Fruit fly (Drosophila melanogaster): ENCODE measurements around the gene Arr2.

Gene Arr2

DNA sequence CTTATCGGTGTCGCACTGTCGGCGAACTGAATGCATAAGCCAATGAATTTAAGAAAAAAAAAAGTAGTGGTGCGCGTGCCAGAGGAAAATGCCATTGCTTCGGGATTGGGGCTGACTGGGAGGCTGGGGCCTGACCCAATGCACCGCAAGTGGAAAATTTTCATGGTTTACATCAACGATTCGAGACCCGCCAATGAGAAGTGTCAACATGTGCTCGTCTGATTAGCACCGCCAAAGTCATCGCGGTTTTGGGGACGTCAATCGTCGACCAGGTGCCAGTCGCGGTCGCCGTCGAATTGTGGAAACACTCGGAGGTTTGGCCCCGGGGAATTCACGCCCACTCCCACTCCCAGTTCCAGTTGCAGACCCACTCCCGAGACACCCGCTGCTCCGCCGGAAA is 35.0 kb upstream of the Arr2 start (continued):
- TF ChIP-seq E2f1 (GFP tag; IDR thresholded peaks at IDR 0.05) (no peak), gsb-n (tag; optimal IDR thresholded peaks at IDR 0.05) (no peak), CoRest (tag; optimal IDR thresholded peaks at IDR 0.05) (no peak), HmgD (GFP tag; optimal IDR thresholded peaks at IDR 0.05) (no peak), CG8944 (GFP tag; optimal IDR thresholded peaks at IDR 0.05) (no peak), zfh2 (GFP tag; optimal IDR thresholded peaks at IDR 0.05) (no peak), CG7786 (GFP tag; optimal IDR thresholded peaks at IDR 0.05) (no peak), Hr39 (optimal IDR thresholded peaks at IDR 0.05) (no peak), otp (GFP tag; IDR thresholded peaks at IDR 0.05) (peak; percentile 91; the same call in 2 of the 3 replicates), GATAe (GFP tag; conservative IDR thresholded peaks at IDR 0.05) (no peak), dimm (GFP tag; IDR thresholded peaks at IDR 0.05) (no peak), prd (optimal IDR thresholded peaks at IDR 0.05) (no peak), prd (GFP tag; IDR thresholded peaks at IDR 0.05) (no peak), zf30C (GFP tag; optimal IDR thresholded peaks at IDR 0.05) (no peak), ATbp (GFP tag; optimal IDR thresholded peaks at IDR 0.05) (peak; percentile 80), fd64A (GFP tag; optimal IDR thresholded peaks at IDR 0.05) (peak; percentile 11), fu2 (GFP tag; optimal IDR thresholded peaks at IDR 0.05) (no peak), fd3F (GFP tag; optimal IDR thresholded peaks at IDR 0.05) (no peak), CG9932 (GFP tag; IDR thresholded peaks at IDR 0.05) (peak; percentile 43; the same call in 1 of the 2 replicates), tx (GFP tag; optimal IDR thresholded peaks at IDR 0.05) (no peak), bbx (GFP tag; IDR thresholded peaks at IDR 0.05; ENCODE audit: partially characterized antibody) (no peak), CG11504 (tag; optimal IDR thresholded peaks at IDR 0.05) (no peak), fd102C (GFP tag; optimal IDR thresholded peaks at IDR 0.05) (no peak), C15 (GFP tag; IDR thresholded peaks at IDR 0.05) (no peak), Doc2 (GFP tag; IDR thresholded peaks at IDR 0.05) (no peak), phol (tag; optimal IDR thresholded peaks at IDR 0.05) (no peak), Vsx1 (GFP tag; optimal IDR thresholded peaks at IDR 0.05) (no peak), inv (GFP tag; IDR thresholded peaks at IDR 0.05; ENCODE audit: partially characterized antibody) (no peak), Chrac-16 (GFP tag; optimal IDR thresholded peaks at IDR 0.05) (no peak), CG11247 (GFP tag; IDR thresholded peaks at IDR 0.05) (no peak), lilli (GFP tag; optimal IDR thresholded peaks at IDR 0.05) (no peak), Mad (GFP tag; optimal IDR thresholded peaks at IDR 0.05) (no peak), mirr (GFP tag; optimal IDR thresholded peaks at IDR 0.05) (peak; percentile 2), Ssrp (tag; optimal IDR thresholded peaks at IDR 0.05) (no peak), CG8924 (tag; optimal IDR thresholded peaks at IDR 0.05) (no peak), CG4282 (GFP tag; optimal IDR thresholded peaks at IDR 0.05) (no peak), B-H1 (GFP tag; IDR thresholded peaks at IDR 0.05) (no peak), dpn (GFP tag; optimal IDR thresholded peaks at IDR 0.05) (no peak), wdn (GFP tag; IDR thresholded peaks at IDR 0.05) (no peak), maf-S (GFP tag; optimal IDR thresholded peaks at IDR 0.05) (no peak), lmd (GFP tag; IDR thresholded peaks at IDR 0.05) (no peak), grau (tag; optimal IDR thresholded peaks at IDR 0.05) (no peak), NC2β (GFP tag; optimal IDR thresholded peaks at IDR 0.05) (no peak), yki (optimal IDR thresholded peaks at IDR 0.05) (no peak), Lim3 (GFP tag; IDR thresholded peaks at IDR 0.05) (no peak), CG12942 (GFP tag; optimal IDR thresholded peaks at IDR 0.05) (no peak), CG6689 (GFP tag; IDR thresholded peaks at IDR 0.05) (peak; percentile 27; the same call in 1 of the 2 replicates), odd (GFP tag; optimal IDR thresholded peaks at IDR 0.05) (peak; percentile 8), CG42726 (GFP tag; IDR thresholded peaks at IDR 0.05; ENCODE audit: partially characterized antibody) (no peak), emc (GFP tag; optimal IDR thresholded peaks at IDR 0.05) (no peak), TFAM (GFP tag; optimal IDR thresholded peaks at IDR 0.05) (no peak), stc (GFP tag; IDR thresholded peaks at IDR 0.05) (peak; percentile 20; the same call in 1 of the 2 replicates), CG30403 (GFP tag; optimal IDR thresholded peaks at IDR 0.05) (no peak), ranshi (GFP tag; IDR thresholded peaks at IDR 0.05) (no peak; the same call in 1 of the 2 replicates)

All from whole organism, embryonic.